Fruit fly (Drosophila melanogaster): ENCODE data around the gene Sfp33A2.

dm6 chr2L:11806022-11806700 is 31.4 kb upstream of the Sfp33A2 start:
- TF ChIP-seq Dll (optimal IDR thresholded peaks at IDR 0.05) (no peak), pan (optimal IDR thresholded peaks at IDR 0.05) (no peak), usp (GFP tag; optimal IDR thresholded peaks at IDR 0.05) (no peak), psq (optimal IDR thresholded peaks at IDR 0.05) (no peak), CG8478 (optimal IDR thresholded peaks at IDR 0.05) (no peak), EcR (GFP tag; optimal IDR thresholded peaks at IDR 0.05) (no peak)

All from whole organism.